Fruit fly (Drosophila melanogaster): ENCODE results near the gene CG7632.

The CG7632 gene

dm6 chr3L:21347197-21347831, 42.8 kb downstream of the CG7632 start (continued):
- TF ChIP-seq CG6813 (GFP tag; optimal IDR thresholded peaks at IDR 0.05) (peak; percentile 9), CG7372 (GFP tag; IDR thresholded peaks at IDR 0.05) (no peak), Atf6 (GFP tag; IDR thresholded peaks at IDR 0.05) (0 out of 2 replicates have a peak, but pooled peaks have one; percentile 8), Hr51 (GFP tag; optimal IDR thresholded peaks at IDR 0.05) (peak; percentile 34 to 65), CG8388 (GFP tag; optimal IDR thresholded peaks at IDR 0.05) (peak; percentile 46), Antp (GFP tag; optimal IDR thresholded peaks at IDR 0.05) (peak; percentile 60), CG17829 (tag; optimal IDR thresholded peaks at IDR 0.05) (peak; percentile 26), tin (GFP tag; optimal IDR thresholded peaks at IDR 0.05) (peak; percentile 46), sens (GFP tag) (peak; percentile 90), nau (GFP tag; optimal IDR thresholded peaks at IDR 0.05) (peak; percentile 15), Med (GFP tag) (peak; percentile 89), CG4820 (GFP tag; optimal IDR thresholded peaks at IDR 0.05) (peak; percentile 47), fd96Cb (tag; optimal IDR thresholded peaks at IDR 0.05) (peak; percentile 55), CG9437 (GFP tag; optimal IDR thresholded peaks at IDR 0.05) (peak; percentile 53), CG3407 (GFP tag; optimal IDR thresholded peaks at IDR 0.05) (peak; percentile 8), Drgx (GFP tag; IDR thresholded peaks at IDR 0.05) (peak; percentile 45; the same call in 1 of the 2 replicates), HmgD (GFP tag; optimal IDR thresholded peaks at IDR 0.05) (no peak), bcd (GFP tag; optimal IDR thresholded peaks at IDR 0.05) (peak; percentile 49), CG18476 (GFP tag; optimal IDR thresholded peaks at IDR 0.05) (peak; percentile 28), chm (GFP tag; IDR thresholded peaks at IDR 0.05) (0 out of 2 replicates have a peak, but pooled peaks have one; percentile 33), CG34422 (GFP tag; IDR thresholded peaks at IDR 0.05) (0 out of 3 replicates have a peak, but pooled peaks have one; percentile 30), Dek (tag; optimal IDR thresholded peaks at IDR 0.05) (no peak), bsh (GFP tag; optimal IDR thresholded peaks at IDR 0.05) (peak; percentile 44 to 45), tgo (GFP tag; IDR thresholded peaks at IDR 0.05) (0 out of 3 replicates have a peak, but pooled peaks have one; percentile 17), CG34376 (GFP tag; optimal IDR thresholded peaks at IDR 0.05) (no peak), CG17361 (GFP tag; IDR thresholded peaks at IDR 0.05) (peak; percentile 72), CG6854 (GFP tag; optimal IDR thresholded peaks at IDR 0.05) (no peak), lilli (GFP tag; optimal IDR thresholded peaks at IDR 0.05) (peak; percentile 42), Aef1 (GFP tag; IDR thresholded peaks at IDR 0.05) (peak; percentile 9; the same call in 1 of the 3 replicates), hkb (optimal IDR thresholded peaks at IDR 0.05) (no peak), hkb (GFP tag; IDR thresholded peaks at IDR 0.05) (peak; percentile 44; the same call in 1 of the 2 replicates), MTF-1 (GFP tag; optimal IDR thresholded peaks at IDR 0.05; ENCODE audit: borderline replicate concordance) (peak; percentile 22), CrebB (tag; optimal IDR thresholded peaks at IDR 0.05) (no peak), CG2678 (tag; optimal IDR thresholded peaks at IDR 0.05) (peak; percentile 32), dmrt11E (tag; optimal IDR thresholded peaks at IDR 0.05) (peak; percentile 7), bab2 (GFP tag; optimal IDR thresholded peaks at IDR 0.05) (peak; percentile 30), CG2712 (tag; optimal IDR thresholded peaks at IDR 0.05) (peak; percentile 34), CG12104 (GFP tag; optimal IDR thresholded peaks at IDR 0.05) (peak; percentile 46), CG3281 (GFP tag; optimal IDR thresholded peaks at IDR 0.05) (no peak), CG10209 (GFP tag; optimal IDR thresholded peaks at IDR 0.05) (peak; percentile 64), mirr (GFP tag; optimal IDR thresholded peaks at IDR 0.05) (no peak), tx (GFP tag; optimal IDR thresholded peaks at IDR 0.05) (no peak), nmo (GFP tag; optimal IDR thresholded peaks at IDR 0.05) (peak; percentile 50), CG17359 (tag; optimal IDR thresholded peaks at IDR 0.05) (peak; percentile 48), vvl (GFP tag; IDR thresholded peaks at IDR 0.05) (peak; percentile 52; the same call in 1 of the 2 replicates), CG16863 (GFP tag; optimal IDR thresholded peaks at IDR 0.05) (peak; percentile 43), Atf3 (GFP tag; optimal IDR thresholded peaks at IDR 0.05) (peak; percentile 24), ssp (GFP tag; IDR thresholded peaks at IDR 0.05) (peak; percentile 42), sim (GFP tag; IDR thresholded peaks at IDR 0.05) (no peak)
